Worm (Caenorhabditis elegans) whole organism, L1 larva: ENCODE measurements around the gene lbp-3.

ENCODE experiments used
- blmp-1 ChIP-seq: fragments of 150-350 bp; optimal IDR thresholded peaks from 2 replicates; lab custom pipeline; 2014; ENCODE audit warnings: missing biosample characterization, missing genetic modification characterization
- ceh-82 ChIP-seq, 3 experiments: fragments of 150-350 bp in 1 of 3; sonication (generic microtip) in 2 of 3; optimal IDR thresholded peaks; 2 replicates each; lab custom pipeline; 2014 to 2017; ENCODE audit warnings: missing biosample characterization in 3 of 3, missing genetic modification characterization in 3 of 3
- ceh-88 ChIP-seq: fragments of 200-800 bp; sonication (Bioruptor generic); IDR thresholded peaks from 2 replicates; pipeline ENCODE4 v1.3.6; 2022; ENCODE audit warnings: missing genetic modification characterization, missing compliant biosample characterization
- ces-1 ChIP-seq: fragments of 150-350 bp; optimal IDR thresholded peaks from 2 replicates; lab custom pipeline; 2014; ENCODE audit warnings: missing biosample characterization, missing genetic modification reagents, missing genetic modification characterization
- dsc-1 ChIP-seq: sonication (generic microtip); optimal IDR thresholded peaks from 2 replicates; lab custom pipeline; 2016; ENCODE audit warnings: mild to moderate bottlenecking, missing genetic modification characterization, missing compliant biosample characterization
- efl-1 ChIP-seq, 4 experiments: fragments of 150-350 bp; optimal IDR thresholded peaks in 3 of 4; peaks in 1 of 4; 1 replicate in 1 of 4; 2 replicates in 3 of 4; lab custom pipeline; 2014; ENCODE audit warnings: missing biosample characterization in 2 of 4, missing genetic modification characterization in 2 of 4, missing genetic modification reagents in 2 of 4
- elt-2 ChIP-seq: sonication (generic microtip); optimal IDR thresholded peaks from 2 replicates; lab custom pipeline; 2016; ENCODE audit warnings: missing genetic modification characterization, mild to moderate bottlenecking, inconsistent platforms, missing compliant biosample characterization, missing genetic modification reagents
- elt-3 ChIP-seq, 6 experiments: fragments of 150-350 bp in 1 of 6; sonication (generic microtip); optimal IDR thresholded peaks; 2 replicates each; lab custom pipeline; 2017 to 2018; ENCODE audit warnings: missing biosample characterization in 6 of 6, missing genetic modification characterization in 6 of 6, inconsistent platforms in 1 of 6
- grh-1 ChIP-seq: fragments of 200-800 bp; sonication (Bioruptor generic); IDR thresholded peaks from 2 replicates; pipeline ENCODE4 v1.3.6; 2022; ENCODE audit warnings: missing genetic modification reagents, missing genetic modification characterization, missing compliant biosample characterization
- hlh-4 ChIP-seq: sonication (generic microtip); optimal IDR thresholded peaks from 2 replicates; lab custom pipeline; 2016; ENCODE audit warnings: mild to moderate bottlenecking, missing genetic modification characterization, missing compliant biosample characterization
- irx-1 ChIP-seq: sonication (generic microtip); optimal IDR thresholded peaks from 2 replicates; lab custom pipeline; 2016; ENCODE audit warnings: missing genetic modification characterization, missing compliant biosample characterization
- jun-1 ChIP-seq: fragments of 150-350 bp; optimal IDR thresholded peaks from 2 replicates; lab custom pipeline; 2014; ENCODE audit warnings: missing biosample characterization, missing genetic modification reagents, missing genetic modification characterization
- lin-13 ChIP-seq: fragments of 150-350 bp; optimal IDR thresholded peaks from 2 replicates; lab custom pipeline; 2014; ENCODE audit warnings: missing biosample characterization, missing genetic modification reagents, missing genetic modification characterization
- lin-14 ChIP-seq: fragments of 200-800 bp; sonication (Bioruptor generic); optimal IDR thresholded peaks from 2 replicates; lab custom pipeline; 2018; ENCODE audit warnings: mild to moderate bottlenecking, missing genetic modification characterization, moderate library complexity, missing compliant biosample characterization
- lin-15B ChIP-seq: fragments of 150-350 bp; sonication (generic microtip); optimal IDR thresholded peaks from 3 replicates; lab custom pipeline; 2014; ENCODE audit warnings: missing biosample characterization, missing genetic modification characterization
- lir-3 ChIP-seq: sonication (generic microtip); optimal IDR thresholded peaks from 2 replicates; lab custom pipeline; 2016; ENCODE audit warnings: mild to moderate bottlenecking, missing genetic modification characterization, moderate library complexity, missing compliant biosample characterization; ENCODE audit not compliant: poor library complexity
- lsy-2 ChIP-seq, 2 experiments: fragments of 150-350 bp; optimal IDR thresholded peaks; 2 replicates each; lab custom pipeline; 2014; ENCODE audit warnings: missing biosample characterization in 2 of 2, missing genetic modification characterization in 2 of 2
- mdl-1 ChIP-seq, 2 experiments: fragments of 150-350 bp; optimal IDR thresholded peaks; 2 replicates each; lab custom pipeline; 2014 to 2017; ENCODE audit warnings: missing biosample characterization in 2 of 2, missing genetic modification characterization in 2 of 2, inconsistent platforms in 1 of 2
- mef-2 ChIP-seq: fragments of 150-350 bp; optimal IDR thresholded peaks from 2 replicates; lab custom pipeline; 2014; ENCODE audit warnings: missing biosample characterization, missing genetic modification characterization
- mep-1 ChIP-seq: fragments of 150-350 bp; optimal IDR thresholded peaks from 2 replicates; lab custom pipeline; 2014; ENCODE audit warnings: missing biosample characterization, missing genetic modification characterization
- nhr-19 ChIP-seq: fragments of 200-800 bp; sonication (Bioruptor generic); conservative IDR thresholded peaks from 2 replicates; pipeline ENCODE4 v1.3.6; 2022; ENCODE audit warnings: missing genetic modification characterization, missing compliant biosample characterization
- nhr-20 ChIP-seq: sonication (generic microtip); optimal IDR thresholded peaks from 2 replicates; lab custom pipeline; 2016; ENCODE audit warnings: mild to moderate bottlenecking, missing genetic modification characterization, missing compliant biosample characterization
- nhr-47 ChIP-seq: sonication (generic microtip); optimal IDR thresholded peaks from 2 replicates; lab custom pipeline; 2016; ENCODE audit warnings: mild to moderate bottlenecking, missing genetic modification characterization, moderate library complexity, missing compliant biosample characterization
- nhr-71 ChIP-seq: sonication (generic microtip); optimal IDR thresholded peaks from 2 replicates; lab custom pipeline; 2016; ENCODE audit warnings: mild to moderate bottlenecking, missing genetic modification characterization, moderate library complexity, missing compliant biosample characterization
- nhr-76 ChIP-seq: sonication (generic microtip); optimal IDR thresholded peaks from 2 replicates; lab custom pipeline; 2017; ENCODE audit warnings: missing biosample characterization, missing genetic modification characterization
- nhr-77 ChIP-seq: fragments of 150-350 bp; optimal IDR thresholded peaks from 2 replicates; lab custom pipeline; 2014; ENCODE audit warnings: missing biosample characterization, missing genetic modification characterization
- nhr-90 ChIP-seq: sonication (generic microtip); optimal IDR thresholded peaks from 2 replicates; lab custom pipeline; 2016; ENCODE audit warnings: mild to moderate bottlenecking, missing genetic modification characterization, missing compliant biosample characterization; ENCODE audit not compliant: poor library complexity
- pag-3 ChIP-seq: sonication (generic microtip); optimal IDR thresholded peaks from 2 replicates; lab custom pipeline; 2017; ENCODE audit warnings: missing genetic modification characterization, mild to moderate bottlenecking, missing compliant biosample characterization, antibody characterized with exemption, borderline replicate concordance; ENCODE audit not compliant: insufficient read depth
- pqm-1 ChIP-seq: sonication (generic microtip); optimal IDR thresholded peaks from 3 replicates; lab custom pipeline; 2017; ENCODE audit warnings: missing biosample characterization, missing genetic modification characterization
- rnt-1 ChIP-seq: sonication (generic microtip); optimal IDR thresholded peaks from 2 replicates; lab custom pipeline; 2016; ENCODE audit warnings: mild to moderate bottlenecking, missing genetic modification characterization, moderate library complexity, missing compliant biosample characterization
- skn-1 ChIP-seq: fragments of 150-350 bp; optimal IDR thresholded peaks from 2 replicates; lab custom pipeline; 2014; ENCODE audit warnings: missing biosample characterization, missing genetic modification characterization
- snu-23 ChIP-seq: sonication (generic microtip); optimal IDR thresholded peaks from 2 replicates; lab custom pipeline; 2016; ENCODE audit warnings: missing genetic modification characterization, missing compliant biosample characterization
- sup-37 ChIP-seq: fragments of 200-800 bp; sonication (Bioruptor generic); optimal IDR thresholded peaks from 2 replicates; lab custom pipeline; 2018; ENCODE audit warnings: mild to moderate bottlenecking, missing genetic modification characterization, missing compliant biosample characterization
- unc-98 ChIP-seq: fragments of 200-800 bp; sonication (Bioruptor generic); IDR thresholded peaks from 2 replicates; pipeline ENCODE4 v1.3.6; 2022; ENCODE audit warnings: missing genetic modification characterization, missing compliant biosample characterization
- zip-4 ChIP-seq: fragments of 200-800 bp; sonication (Bioruptor generic); optimal IDR thresholded peaks from 2 replicates; lab custom pipeline; 2018; ENCODE audit warnings: mild to moderate bottlenecking, missing genetic modification characterization, moderate library complexity, missing compliant biosample characterization

Gene lbp-3

ce11 chrX:3256784-3257493, at the start of gene lbp-3:
lbp-3 (plus strand) TSS chrX:3257372.
- TF ChIP-seq lir-3 (tag; lab: Kevin White, UChicago) (no peak), jun-1 (tag; lab: Kevin White, UChicago) (peak; percentile 1), pqm-1 (tag; lab: Kevin White, UChicago) (peak; percentile 99), elt-2 (tag; lab: Kevin White, UChicago) (peak; percentile 98), rnt-1 (peak; percentile 32), nhr-47 (tag; lab: Kevin White, UChicago) (no peak), nhr-90 (peak; percentile 7), sup-37 (GFP tag; lab: Kevin White, UChicago) (no peak), nhr-71 (tag; lab: Kevin White, UChicago) (peak; percentile 34), lin-15B (tag; lab: Kevin White, UChicago) (no peak), dsc-1 (tag; lab: Kevin White, UChicago) (peak; percentile 31), lin-14 (GFP tag; lab: Kevin White, UChicago) (peak; percentile 41), nhr-20 (tag; lab: Kevin White, UChicago) (peak; percentile 53), nhr-76 (tag; lab: Kevin White, UChicago) (no peak)

DNA sequence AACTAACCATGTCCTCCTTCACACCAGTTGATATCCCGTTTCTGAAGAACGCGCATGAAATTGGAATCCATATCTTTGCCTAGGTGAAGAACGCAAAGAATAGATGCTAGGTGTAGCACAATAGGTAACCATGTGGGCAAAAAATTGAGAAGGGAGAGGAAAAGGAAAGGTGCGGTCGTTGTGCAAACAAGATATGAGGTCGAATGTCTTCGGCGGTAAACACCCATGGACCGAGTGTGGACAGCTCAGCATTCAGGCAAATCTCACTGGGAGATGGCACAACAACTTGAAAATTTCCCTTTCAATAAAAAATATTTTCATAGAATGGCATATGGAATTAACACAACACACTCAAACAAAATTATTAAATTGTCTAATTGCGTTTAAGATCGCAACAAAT, 47.6 kb upstream of the lbp-3 start, which contains the start of gene F28B4.4:
TSS of gene F28B4.4 (minus strand) at position 101 of the 400 bp plus-strand sequence.
- no peak for TF ChIP-seq ces-1 (GFP tag; lab: Kevin White, UChicago)
- TF ChIP-seq lin-13 (GFP tag; lab: Kevin White, UChicago): no peak
- no peak for TF ChIP-seq skn-1
- TF ChIP-seq hlh-4 (tag; lab: Kevin White, UChicago): no peak
- no peak for TF ChIP-seq ceh-82 (tag; optimal IDR thresholded peaks at IDR 0.05; lab: Kevin White, UChicago)
- no peak for TF ChIP-seq zip-4 (GFP tag; lab: Kevin White, UChicago)
- no peak for TF ChIP-seq unc-98
- TF ChIP-seq elt-2 (tag; lab: Kevin White, UChicago): no peak
- no peak for TF ChIP-seq jun-1 (tag; lab: Kevin White, UChicago)
- no peak for TF ChIP-seq lsy-2 (tag; optimal IDR thresholded peaks at IDR 0.05; lab: Kevin White, UChicago)
- no peak for TF ChIP-seq dsc-1 (tag; lab: Kevin White, UChicago)
- TF ChIP-seq grh-1 (GFP tag; lab: Robert Waterston, UW): no peak
- no peak for TF ChIP-seq mdl-1 (tag; optimal IDR thresholded peaks at IDR 0.05; lab: Kevin White, UChicago)

ce11 chrX:3216698-3217097, 40.5 kb upstream of the lbp-3 start:
- TF ChIP-seq mep-1 (tag; lab: Kevin White, UChicago): no peak
- peak; percentile 24 for TF ChIP-seq dsc-1 (tag; lab: Kevin White, UChicago)
- TF ChIP-seq, all 84 proteins: peak for 1

DNA sequence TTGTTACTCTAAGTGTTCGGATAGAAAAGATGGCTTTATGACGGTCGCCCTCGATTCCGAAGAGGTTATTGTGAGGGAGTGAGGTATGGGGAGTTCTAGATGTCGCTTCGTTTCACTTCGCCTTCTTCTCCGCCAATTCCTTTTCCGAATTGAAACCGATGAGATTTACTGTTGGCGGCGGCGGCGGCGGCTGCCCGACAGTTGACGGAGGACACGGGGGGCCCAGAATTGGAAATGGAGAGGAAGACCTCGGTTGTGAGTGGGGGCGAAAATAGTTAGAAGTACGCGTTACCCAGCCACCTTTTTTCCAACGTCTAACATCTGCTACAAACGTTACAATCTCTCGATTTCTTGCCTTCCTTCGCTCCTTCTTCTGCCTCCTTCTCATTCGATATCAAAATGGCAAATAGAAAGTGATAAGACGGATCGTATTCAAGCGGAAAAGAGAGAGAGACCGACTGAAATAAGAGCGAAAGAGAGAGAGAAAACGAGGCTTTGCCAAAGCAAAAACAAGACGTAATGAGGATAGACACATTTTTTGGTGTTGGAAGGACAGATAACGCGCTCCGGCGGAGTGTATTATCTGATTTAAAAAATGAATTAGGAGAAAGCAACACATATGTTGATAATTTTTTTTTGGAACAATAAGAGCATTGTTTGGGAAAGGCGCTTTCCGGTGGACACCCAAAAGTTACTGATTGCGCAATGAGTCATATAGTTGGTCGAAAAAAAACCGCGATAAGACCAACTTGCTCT, 39.0 kb upstream of the lbp-3 start:
- TF ChIP-seq ceh-82 (tag; optimal IDR thresholded peaks at IDR 0.05; lab: Kevin White, UChicago) (no peak), efl-1 (optimal IDR thresholded peaks at IDR 0.05; lab: Kevin White, UChicago) (no peak), efl-1 (GFP tag; optimal IDR thresholded peaks at IDR 0.05 in 1 of 2; lab: Kevin White, UChicago) (peak in 1 of 2 experiments; percentile 69), nhr-71 (tag; lab: Kevin White, UChicago) (no peak), elt-3 (tag; optimal IDR thresholded peaks at IDR 0.05; lab: Kevin White, UChicago) (peak in 3 of 6 experiments; percentile 21 to 39 (median 23)), snu-23 (GFP tag; lab: Kevin White, UChicago) (peak; percentile 7), pag-3 (tag; lab: Kevin White, UChicago) (peak; percentile 60), mef-2 (tag; lab: Kevin White, UChicago) (no peak), elt-2 (tag; lab: Kevin White, UChicago) (peak; percentile 61), irx-1 (no peak), nhr-77 (tag; lab: Kevin White, UChicago) (no peak), nhr-19 (GFP tag; lab: Robert Waterston, UW) (no peak), lin-14 (GFP tag; lab: Kevin White, UChicago) (peak; percentile 24), blmp-1 (tag; lab: Kevin White, UChicago) (peak; percentile 83), ceh-88 (no peak)
